Worm (Caenorhabditis elegans) whole organism, mixed stage, embryonic: Measurements from ENCODE around the gene nap-1.
"Not testable (repeated sequence)": the region's sequence is repeated elsewhere in the genome, so short reads cannot be mapped to it uniquely, and the experiment has no call there.

ENCODE experiments used
- M03D4.4 ChIP-seq: sonication (generic microtip); optimal IDR thresholded peaks from 2 replicates; lab custom pipeline; 2017; ENCODE audit warnings: mild to moderate bottlenecking, missing genetic modification characterization, missing compliant biosample characterization
- bed-3 ChIP-seq: fragments of 200-800 bp; sonication (Bioruptor generic); optimal IDR thresholded peaks from 3 replicates; lab custom pipeline; 2018; ENCODE audit warnings: mild to moderate bottlenecking, missing genetic modification characterization, moderate library complexity, missing compliant biosample characterization
- blmp-1 ChIP-seq: fragments of 150-350 bp; optimal IDR thresholded peaks from 2 replicates; lab custom pipeline; 2014; ENCODE audit warnings: missing biosample characterization, missing genetic modification characterization
- ceh-83 ChIP-seq: fragments of 200-800 bp; sonication (Bioruptor generic); optimal IDR thresholded peaks from 2 replicates; lab custom pipeline; 2018; ENCODE audit warnings: mild to moderate bottlenecking, missing genetic modification characterization, missing compliant biosample characterization
- ces-1 ChIP-seq: fragments of 150-350 bp; optimal IDR thresholded peaks from 2 replicates; lab custom pipeline; 2014; ENCODE audit warnings: missing biosample characterization, missing genetic modification reagents, missing genetic modification characterization
- cnd-1 ChIP-seq: fragments of 200-800 bp; sonication (Bioruptor generic); optimal IDR thresholded peaks from 2 replicates; lab custom pipeline; 2018; ENCODE audit warnings: mild to moderate bottlenecking, missing genetic modification characterization, missing compliant biosample characterization
- drap-1 ChIP-seq: fragments of 200-800 bp; sonication (Bioruptor generic); optimal IDR thresholded peaks from 3 replicates; lab custom pipeline; 2018; ENCODE audit warnings: mild to moderate bottlenecking, missing genetic modification characterization, missing compliant biosample characterization
- elt-3 ChIP-seq: fragments of 150-350 bp; optimal IDR thresholded peaks from 2 replicates; lab custom pipeline; 2014; ENCODE audit warnings: missing biosample characterization, missing genetic modification characterization
- flh-1 ChIP-seq: fragments of 200-800 bp; sonication (Bioruptor generic); optimal IDR thresholded peaks from 2 replicates; lab custom pipeline; 2018; ENCODE audit warnings: mild to moderate bottlenecking, missing genetic modification characterization, moderate library complexity, missing compliant biosample characterization
- ham-2 ChIP-seq: fragments of 200-800 bp; sonication (Bioruptor generic); optimal IDR thresholded peaks from 2 replicates; lab custom pipeline; 2018; ENCODE audit warnings: mild to moderate bottlenecking, missing genetic modification characterization, missing compliant biosample characterization
- hlh-1 ChIP-seq: fragments of 150-350 bp; optimal IDR thresholded peaks from 2 replicates; lab custom pipeline; 2014; ENCODE audit warnings: missing biosample characterization, missing genetic modification reagents, missing genetic modification characterization
- lin-32 ChIP-seq: fragments of 200-800 bp; sonication (Bioruptor generic); optimal IDR thresholded peaks from 2 replicates; lab custom pipeline; 2018; ENCODE audit warnings: mild to moderate bottlenecking, missing genetic modification characterization, missing compliant biosample characterization
- lsy-2 ChIP-seq: fragments of 150-350 bp; optimal IDR thresholded peaks from 2 replicates; lab custom pipeline; 2014; ENCODE audit warnings: missing biosample characterization, missing genetic modification characterization
- mls-2 ChIP-seq: sonication (generic microtip); optimal IDR thresholded peaks from 2 replicates; lab custom pipeline; 2016; ENCODE audit warnings: mild to moderate bottlenecking, missing genetic modification characterization, moderate library complexity, missing compliant biosample characterization
- nhr-2 ChIP-seq: fragments of 150-350 bp; optimal IDR thresholded peaks from 2 replicates; lab custom pipeline; 2014; ENCODE audit warnings: missing biosample characterization, missing genetic modification characterization
- nhr-237 ChIP-seq: fragments of 150-350 bp; optimal IDR thresholded peaks from 2 replicates; lab custom pipeline; 2014; ENCODE audit warnings: missing biosample characterization, missing genetic modification characterization
- nhr-28 ChIP-seq: fragments of 150-350 bp; optimal IDR thresholded peaks from 2 replicates; lab custom pipeline; 2014; ENCODE audit warnings: missing biosample characterization, missing genetic modification characterization
- pha-4 ChIP-seq: fragments of 150-350 bp; optimal IDR thresholded peaks from 2 replicates; lab custom pipeline; 2018; ENCODE audit warnings: missing biosample characterization, missing genetic modification reagents, missing genetic modification characterization
- sem-2 ChIP-seq: fragments of 200-800 bp; sonication (Bioruptor generic); optimal IDR thresholded peaks from 2 replicates; lab custom pipeline; 2018; ENCODE audit warnings: mild to moderate bottlenecking, missing genetic modification characterization, missing compliant biosample characterization
- snpc-4 ChIP-seq: fragments of 150-350 bp; optimal IDR thresholded peaks from 2 replicates; lab custom pipeline; 2014; ENCODE audit warnings: missing biosample characterization, missing genetic modification characterization
- sptf-1 ChIP-seq: sonication (generic microtip); optimal IDR thresholded peaks from 2 replicates; lab custom pipeline; 2017; ENCODE audit warnings: mild to moderate bottlenecking, missing genetic modification characterization, moderate library complexity, missing compliant biosample characterization
- tbx-8 ChIP-seq: fragments of 200-800 bp; sonication (Bioruptor generic); optimal IDR thresholded peaks from 2 replicates; lab custom pipeline; 2018; ENCODE audit warnings: mild to moderate bottlenecking, missing genetic modification characterization, moderate library complexity, missing compliant biosample characterization
- unc-120 ChIP-seq: sonication (generic microtip); optimal IDR thresholded peaks from 2 replicates; lab custom pipeline; 2017; ENCODE audit warnings: missing genetic modification characterization, missing compliant biosample characterization; ENCODE audit not compliant: poor library complexity, severe bottlenecking
- unc-39 ChIP-seq: fragments of 150-350 bp; optimal IDR thresholded peaks from 2 replicates; lab custom pipeline; 2014; ENCODE audit warnings: missing biosample characterization, missing genetic modification characterization
- unc-62 ChIP-seq: fragments of 150-350 bp; optimal IDR thresholded peaks from 2 replicates; lab custom pipeline; 2014; ENCODE audit warnings: missing biosample characterization, missing genetic modification reagents, missing genetic modification characterization
- zip-8 ChIP-seq: fragments of 150-350 bp; optimal IDR thresholded peaks from 2 replicates; lab custom pipeline; 2014; ENCODE audit warnings: missing biosample characterization, missing genetic modification characterization

nap-1 gene

ce11 chrIV:8420961-8421360, 41.8 kb upstream of the nap-1 start, which contains the start of gene M116.5:
Gene M116.5 (minus strand): TSS chrIV:8421061.
- TF ChIP-seq sptf-1 (tag; lab: Kevin White, UChicago) (no peak), mls-2 (tag; lab: Kevin White, UChicago) (no peak), snpc-4 (tag; lab: Kevin White, UChicago) (no peak)

ce11 chrIV:8397814-8398213, 18.7 kb upstream of the nap-1 start:
- no peak for TF ChIP-seq bed-3 (GFP tag; lab: Kevin White, UChicago)
- TF ChIP-seq pha-4 (tag; lab: Kevin White, UChicago) = no peak
- no peak for TF ChIP-seq cnd-1 (tag; lab: Kevin White, UChicago)
- TF ChIP-seq tbx-8 (GFP tag; lab: Kevin White, UChicago) = no peak
- no peak for TF ChIP-seq sptf-1 (tag; lab: Kevin White, UChicago)
- no peak for TF ChIP-seq lin-32 (GFP tag; lab: Kevin White, UChicago)
- TF ChIP-seq flh-1 (GFP tag; lab: Kevin White, UChicago) = no peak
- TF ChIP-seq unc-62 = no peak
- no peak for TF ChIP-seq unc-120 (tag; lab: Kevin White, UChicago)
- TF ChIP-seq lsy-2 (tag; lab: Kevin White, UChicago) = no peak

- TF ChIP-seq mls-2 (tag; lab: Kevin White, UChicago) = no peak
- no peak for TF ChIP-seq unc-62
- no peak for TF ChIP-seq zip-8
Measured at ce11 chrIV:8396348-8396747, 17.2 kb upstream of the nap-1 start, which contains the start of gene timm-17B.2. Gene timm-17B.2 (plus strand): TSS chrIV:8396648.

- no peak for TF ChIP-seq pha-4 (tag; lab: Kevin White, UChicago)
- no peak for TF ChIP-seq sem-2 (GFP tag; lab: Kevin White, UChicago)
- TF ChIP-seq nhr-237 (tag; lab: Kevin White, UChicago) = no peak
- TF ChIP-seq cnd-1 (tag; lab: Kevin White, UChicago) = no peak
Measured at ce11 chrIV:8394105-8394504, 15.0 kb upstream of the nap-1 start, which contains the start of gene D2096.11. Gene D2096.11 (minus strand): TSS chrIV:8394205.

ce11 chrIV:8389139-8389538, 10.0 kb upstream of the nap-1 start, which contains the start of gene D2096.10:
Gene D2096.10 (minus strand): TSS chrIV:8389239.
- TF ChIP-seq drap-1; ces-1 (GFP tag; lab: Kevin White, UChicago); ham-2 (GFP tag; lab: Kevin White, UChicago): not testable (repeated sequence)

ce11 chrIV:8385662-8386061, 6.5 kb upstream of the nap-1 start:
- TF ChIP-seq nhr-28 (tag; lab: Kevin White, UChicago) (no peak), ces-1 (GFP tag; lab: Kevin White, UChicago) (peak; percentile 78), sem-2 (GFP tag; lab: Kevin White, UChicago) (no peak)
- TF ChIP-seq, all 35 proteins: peak for 1

ce11 chrIV:8384737-8385136, 5.6 kb upstream of the nap-1 start:
- TF ChIP-seq unc-120 (tag; lab: Kevin White, UChicago) (no peak), M03D4.4 (tag; lab: Kevin White, UChicago) (no peak), nhr-2 (no peak), ceh-83 (GFP tag; lab: Kevin White, UChicago) (no peak)

- TF ChIP-seq elt-3 (tag; lab: Kevin White, UChicago) (no peak), M03D4.4 (tag; lab: Kevin White, UChicago) (no peak), ham-2 (GFP tag; lab: Kevin White, UChicago) (no peak), hlh-1 (no peak), unc-39 (no peak), mls-2 (tag; lab: Kevin White, UChicago) (no peak), cnd-1 (tag; lab: Kevin White, UChicago) (no peak), snpc-4 (tag; lab: Kevin White, UChicago) (no peak), pha-4 (tag; lab: Kevin White, UChicago) (no peak), nhr-28 (tag; lab: Kevin White, UChicago) (no peak), nhr-2 (no peak), blmp-1 (tag; lab: Kevin White, UChicago) (no peak)
Measured at ce11 chrIV:8382695-8383094, 3.6 kb upstream of the nap-1 start, which contains the start of gene D2096.9. Gene D2096.9 (minus strand): TSS chrIV:8382795.
